Fruit fly (Drosophila melanogaster) whole organism, embryonic: ENCODE measurements around the gene CG9928.
A peak's percentile ranks its signal among the peaks of the same experiment; 100 is the strongest.

Source experiments
- Aef1 ChIP-seq: fragments of 200-800 bp; sonication (Bioruptor generic); IDR thresholded peaks from 3 replicates; pipeline ENCODE4 v1.3.6; 2022; ENCODE audit warnings: missing biosample characterization, missing genetic modification characterization
- Atf6 ChIP-seq: fragments of 200-800 bp; sonication (Bioruptor generic); IDR thresholded peaks from 2 replicates; pipeline ENCODE4 v1.3.6; 2022; ENCODE audit warnings: missing biosample characterization, missing genetic modification characterization
- Blimp-1 ChIP-seq: fragments of 200-800 bp; sonication (Bioruptor generic); optimal IDR thresholded peaks from 3 replicates; lab custom pipeline; 2018; ENCODE audit warnings: missing biosample characterization, missing genetic modification characterization, mild to moderate bottlenecking, moderate library complexity, missing genetic modification reagents
- CG10267 ChIP-seq: fragments of 200-800 bp; sonication (Bioruptor generic); optimal IDR thresholded peaks from 2 replicates; lab custom pipeline; 2018; ENCODE audit warnings: missing biosample characterization, mild to moderate bottlenecking, missing genetic modification characterization, moderate library complexity
- CG13287 ChIP-seq: fragments of 200-800 bp; sonication (Bioruptor generic); IDR thresholded peaks from 2 replicates; pipeline ENCODE4 v1.3.6; 2022; ENCODE audit warnings: missing biosample characterization, missing genetic modification characterization; ENCODE audit not compliant: partially characterized antibody
- CG17385 ChIP-seq: fragments of 200-800 bp; sonication (Bioruptor generic); optimal IDR thresholded peaks from 3 replicates; lab custom pipeline; 2018; ENCODE audit warnings: missing biosample characterization, mild to moderate bottlenecking, missing genetic modification characterization
- CG17802 ChIP-seq: fragments of 200-800 bp; sonication (Bioruptor generic); optimal IDR thresholded peaks from 2 replicates; lab custom pipeline; 2018; ENCODE audit warnings: missing biosample characterization, mild to moderate bottlenecking, missing genetic modification characterization, moderate library complexity
- CG1792 ChIP-seq: fragments of 200-800 bp; sonication (Bioruptor generic); optimal IDR thresholded peaks from 2 replicates; lab custom pipeline; 2016; ENCODE audit warnings: missing biosample characterization, missing genetic modification characterization
- CG18764 ChIP-seq: fragments of 200-800 bp; sonication (Bioruptor generic); optimal IDR thresholded peaks from 3 replicates; lab custom pipeline; 2016; ENCODE audit warnings: missing biosample characterization, missing genetic modification characterization
- CG30431 ChIP-seq: fragments of 200-800 bp; sonication (Bioruptor generic); optimal IDR thresholded peaks from 2 replicates; lab custom pipeline; 2017; ENCODE audit warnings: missing biosample characterization, missing genetic modification characterization
- CG34422 ChIP-seq: fragments of 200-800 bp; sonication (Bioruptor generic); IDR thresholded peaks from 3 replicates; pipeline ENCODE4 v1.3.6; 2022; ENCODE audit warnings: missing biosample characterization, missing genetic modification characterization
- CG3726 ChIP-seq: fragments of 200-800 bp; sonication (Bioruptor generic); IDR thresholded peaks from 3 replicates; pipeline ENCODE4, ENCODE4 v1.3.6; 2022; ENCODE audit warnings: missing biosample characterization, missing genetic modification characterization
- CG7372 ChIP-seq: fragments of 200-800 bp; sonication (Bioruptor generic); IDR thresholded peaks from 2 replicates; pipeline ENCODE4 v1.3.6; 2022; ENCODE audit warnings: missing biosample characterization, missing genetic modification characterization
- CG7786 ChIP-seq: fragments of 200-800 bp; sonication (Bioruptor generic); optimal IDR thresholded peaks from 2 replicates; lab custom pipeline; 2016; ENCODE audit warnings: missing biosample characterization, missing genetic modification characterization
- CG8944 ChIP-seq: fragments of 200-800 bp; sonication (Bioruptor generic); optimal IDR thresholded peaks from 3 replicates; lab custom pipeline; 2016; ENCODE audit warnings: missing biosample characterization, missing genetic modification characterization
- Dad ChIP-seq: fragments of 200-800 bp; sonication (Bioruptor generic); optimal IDR thresholded peaks from 3 replicates; lab custom pipeline; 2016; ENCODE audit warnings: missing biosample characterization, missing genetic modification characterization
- Ets65A ChIP-seq: fragments of 200-800 bp; sonication (Bioruptor generic); peaks from one replicate; lab custom pipeline; 2016; ENCODE audit warnings: missing biosample characterization, missing genetic modification characterization
- Fer1 ChIP-seq: fragments of 200-800 bp; sonication (Bioruptor generic); optimal IDR thresholded peaks from 2 replicates; lab custom pipeline; 2017; ENCODE audit warnings: missing biosample characterization, mild to moderate bottlenecking, missing genetic modification characterization
- HHEX ChIP-seq: fragments of 200-800 bp; sonication (Bioruptor generic); optimal IDR thresholded peaks from 3 replicates; lab custom pipeline; 2017; ENCODE audit warnings: missing biosample characterization, mild to moderate bottlenecking, missing genetic modification characterization, missing genetic modification reagents
- Jarid2 ChIP-seq: fragments of 200-800 bp; sonication (Bioruptor generic); optimal IDR thresholded peaks from 3 replicates; lab custom pipeline; 2017; ENCODE audit warnings: mild to moderate bottlenecking, missing biosample characterization, missing genetic modification reagents, missing genetic modification characterization
- Ptx1 ChIP-seq: fragments of 200-800 bp; sonication (Bioruptor generic); IDR thresholded peaks from 2 replicates; pipeline ENCODE4 v1.3.6; 2022; ENCODE audit warnings: missing biosample characterization, missing genetic modification characterization
- Sox102F ChIP-seq: fragments of 200-800 bp; sonication (Bioruptor generic); optimal IDR thresholded peaks from 2 replicates; lab custom pipeline; 2018; ENCODE audit warnings: missing biosample characterization, mild to moderate bottlenecking, missing genetic modification characterization, moderate library complexity
- Trl ChIP-seq, 3 experiments: fragments of >200 bp in 2 of 3; fragments of 200-800 bp in 1 of 3; sonication (Bioruptor generic) in 1 of 3; optimal IDR thresholded peaks; 2 replicates in 1 of 3; 3 replicates in 2 of 3; lab custom pipeline; 2016 to 2017; ENCODE audit warnings: missing biosample characterization in 1 of 3, missing genetic modification characterization in 1 of 3
- Vsx1 ChIP-seq: fragments of 200-800 bp; sonication (Bioruptor generic); optimal IDR thresholded peaks from 2 replicates; lab custom pipeline; 2017; ENCODE audit warnings: missing biosample characterization, mild to moderate bottlenecking, missing genetic modification characterization, missing genetic modification reagents
- ase ChIP-seq: fragments of 200-800 bp; sonication (Bioruptor generic); IDR thresholded peaks from 3 replicates; pipeline ENCODE4 v1.3.6; 2022; ENCODE audit warnings: missing biosample characterization, missing genetic modification characterization
- cas ChIP-seq: fragments of 200-800 bp; sonication (Bioruptor generic); IDR thresholded peaks from 2 replicates; pipeline ENCODE4 v1.3.6; 2022; ENCODE audit warnings: missing biosample characterization, missing genetic modification characterization
- chinmo ChIP-seq: fragments of 200-800 bp; sonication (Bioruptor generic); IDR thresholded peaks from 4 replicates; pipeline ENCODE4 v1.3.6; 2022; ENCODE audit warnings: missing biosample characterization, missing genetic modification characterization; ENCODE audit not compliant: partially characterized antibody
- corto ChIP-seq: fragments of 200-800 bp; sonication (Bioruptor generic); optimal IDR thresholded peaks from 2 replicates; lab custom pipeline; 2016; ENCODE audit warnings: missing biosample characterization, mild to moderate bottlenecking, missing genetic modification characterization, moderate library complexity
- dmrt99B ChIP-seq: fragments of 200-800 bp; sonication (Bioruptor generic); optimal IDR thresholded peaks from 2 replicates; lab custom pipeline; 2018; ENCODE audit warnings: missing biosample characterization, mild to moderate bottlenecking, missing genetic modification characterization, moderate library complexity
- fd64A ChIP-seq: fragments of 200-800 bp; sonication (Bioruptor generic); optimal IDR thresholded peaks from 3 replicates; lab custom pipeline; 2018; ENCODE audit warnings: missing biosample characterization, mild to moderate bottlenecking, missing genetic modification characterization
- hkb ChIP-seq, 2 experiments: fragments of 200-800 bp in 1 of 2; fragments of >200 bp in 1 of 2; sonication (Bioruptor generic) in 1 of 2; IDR thresholded peaks in 1 of 2; optimal IDR thresholded peaks in 1 of 2; 2 replicates each; pipeline versions ENCODE4 v1.3.6 to Lab custom; 2017 to 2022; ENCODE audit warnings: missing biosample characterization in 1 of 2, missing genetic modification characterization in 1 of 2
- kay ChIP-seq: fragments of 200-800 bp; sonication (Bioruptor generic); optimal IDR thresholded peaks from 2 replicates; lab custom pipeline; 2016; ENCODE audit warnings: missing biosample characterization, missing genetic modification characterization
- ken ChIP-seq: fragments of 200-800 bp; sonication (Bioruptor generic); IDR thresholded peaks from 3 replicates; pipeline ENCODE4 v1.3.6; 2022; ENCODE audit warnings: missing biosample characterization, missing genetic modification characterization
- klu ChIP-seq: fragments of 200-800 bp; sonication (Bioruptor generic); IDR thresholded peaks from 2 replicates; pipeline ENCODE4 v1.3.6; 2022; ENCODE audit warnings: missing biosample characterization, missing genetic modification characterization
- kni ChIP-seq: fragments of 200-800 bp; sonication (Bioruptor generic); optimal IDR thresholded peaks from 3 replicates; lab custom pipeline; 2017; ENCODE audit warnings: mild to moderate bottlenecking, missing biosample characterization, missing genetic modification reagents, missing genetic modification characterization
- lov ChIP-seq, 2 experiments: fragments of 200-800 bp in 1 of 2; fragments of >200 bp in 1 of 2; sonication (Bioruptor generic) in 1 of 2; IDR thresholded peaks in 1 of 2; optimal IDR thresholded peaks in 1 of 2; 2 replicates in 1 of 2; 3 replicates in 1 of 2; pipeline versions ENCODE4 v1.3.6 to Lab custom; 2017 to 2022; ENCODE audit warnings: missing biosample characterization in 1 of 2, missing genetic modification characterization in 1 of 2
- otp ChIP-seq: fragments of 200-800 bp; sonication (Bioruptor generic); IDR thresholded peaks from 3 replicates; pipeline ENCODE4, ENCODE4 v1.3.6; 2022; ENCODE audit warnings: missing biosample characterization, missing genetic modification characterization
- pros ChIP-seq: fragments of 200-800 bp; sonication (Bioruptor generic); optimal IDR thresholded peaks from 3 replicates; lab custom pipeline; 2019; ENCODE audit warnings: missing biosample characterization, mild to moderate bottlenecking, missing genetic modification characterization, moderate library complexity
- repo ChIP-seq: fragments of 200-800 bp; sonication (Bioruptor generic); optimal IDR thresholded peaks from 2 replicates; lab custom pipeline; 2016; ENCODE audit warnings: missing biosample characterization, missing genetic modification characterization
- ro ChIP-seq: fragments of 200-800 bp; sonication (Bioruptor generic); IDR thresholded peaks from 2 replicates; pipeline ENCODE4 v1.3.6; 2022; ENCODE audit warnings: missing biosample characterization, missing genetic modification characterization
- sim ChIP-seq: fragments of 200-800 bp; sonication (Bioruptor generic); IDR thresholded peaks from 2 replicates; pipeline ENCODE4 v1.3.6; 2022; ENCODE audit warnings: missing biosample characterization, missing genetic modification characterization
- slp2 ChIP-seq: fragments of 200-800 bp; sonication (Bioruptor generic); optimal IDR thresholded peaks from 2 replicates; lab custom pipeline; 2016; ENCODE audit warnings: missing biosample characterization, missing genetic modification characterization
- sug ChIP-seq: fragments of 200-800 bp; optimal IDR thresholded peaks from 2 replicates; lab custom pipeline; 2019; ENCODE audit warnings: missing biosample characterization, mild to moderate bottlenecking, missing genetic modification characterization, moderate library complexity
- tna ChIP-seq: fragments of 200-800 bp; sonication (Bioruptor generic); IDR thresholded peaks from 2 replicates; pipeline ENCODE4 v1.3.6; 2022; ENCODE audit warnings: missing biosample characterization, missing genetic modification characterization; ENCODE audit not compliant: partially characterized antibody
- unc-4 ChIP-seq: fragments of 200-800 bp; sonication (Bioruptor generic); IDR thresholded peaks from 2 replicates; pipeline ENCODE4 v1.3.6; 2022; ENCODE audit warnings: missing biosample characterization, missing genetic modification characterization; ENCODE audit not compliant: partially characterized antibody

CG9928 gene

dm6 chr2L:13176701-13177249, 34.1 kb upstream of the CG9928 start, which contains the start of the genes Sfmbt and CG5439 (continued):
- TF ChIP-seq CG8944 (GFP tag; lab: Kevin White, UChicago) (peak; percentile 72), CG3726 (GFP tag; lab: Robert Waterston, UW) (no peak), cas (peak; percentile 44; the same call in 1 of the 2 replicates), repo (peak; percentile 43), Fer1 (GFP tag; lab: Kevin White, UChicago) (peak; percentile 73), CG18764 (peak; percentile 46), fd64A (GFP tag; lab: Kevin White, UChicago) (no peak), dmrt99B (tag; lab: Kevin White, UChicago) (no peak), unc-4 (peak; percentile 33), CG7786 (GFP tag; lab: Kevin White, UChicago) (peak; percentile 77)
- TF ChIP-seq, all 482 proteins: peak for 301

dm6 chr2L:13176123-13176522, 33.4 kb upstream of the CG9928 start, which contains the start of gene CG43925:
Gene CG43925 (plus strand): TSS chr2L:13176423.
- TF ChIP-seq ken (0 out of 3 replicates have a peak, but pooled peaks have one; percentile 23), Aef1 (no peak)

- no peak for TF ChIP-seq Sox102F
- no peak for TF ChIP-seq CG10267 (tag; lab: Kevin White, UChicago)
- TF ChIP-seq CG3726 (GFP tag; lab: Robert Waterston, UW), result no peak
- peak; percentile 51; the same call in 1 of the 4 replicates for TF ChIP-seq chinmo (GFP tag; lab: Robert Waterston, UW)
- no peak for TF ChIP-seq lov (optimal IDR thresholded peaks at IDR 0.05; lab: Kevin White, UChicago)
- TF ChIP-seq lov (GFP tag; IDR thresholded peaks at IDR 0.05; lab: Robert Waterston, UW), result no peak
- no peak for TF ChIP-seq CG30431 (GFP tag; lab: Kevin White, UChicago)
- TF ChIP-seq pros, result no peak
- TF ChIP-seq klu (GFP tag; lab: Robert Waterston, UW), result no peak
- no peak for TF ChIP-seq kni (GFP tag; lab: Kevin White, UChicago)
- no peak for TF ChIP-seq ro (GFP tag; lab: Robert Waterston, UW)
- TF ChIP-seq HHEX (GFP tag; lab: Kevin White, UChicago), result no peak
- TF ChIP-seq sug (tag; lab: Kevin White, UChicago), result no peak
- no peak for TF ChIP-seq otp
- no peak for TF ChIP-seq repo
- TF ChIP-seq CG17802 (tag; lab: Kevin White, UChicago), result no peak
- no peak for TF ChIP-seq Atf6 (GFP tag; lab: Robert Waterston, UW)
- no peak for TF ChIP-seq corto
- no peak for TF ChIP-seq Ets65A (GFP tag; lab: Kevin White, UChicago)
- peak; percentile 63; the same call in 1 of the 3 replicates for TF ChIP-seq CG34422
- no peak for TF ChIP-seq Ptx1 (GFP tag; lab: Robert Waterston, UW)
- TF ChIP-seq hkb (optimal IDR thresholded peaks at IDR 0.05; lab: Kevin White, UChicago), result no peak
- TF ChIP-seq hkb (GFP tag; IDR thresholded peaks at IDR 0.05; lab: Robert Waterston, UW), result peak; percentile 17; the same call in 1 of the 2 replicates
- TF ChIP-seq sim, result no peak
- peak; percentile 99 for TF ChIP-seq CG17385
- no peak for TF ChIP-seq Vsx1 (GFP tag; lab: Kevin White, UChicago)
- no peak for TF ChIP-seq ase (GFP tag; lab: Robert Waterston, UW)
- TF ChIP-seq kay, result no peak
- TF ChIP-seq CG1792 (GFP tag; lab: Kevin White, UChicago), result no peak
- TF ChIP-seq slp2 (GFP tag; lab: Kevin White, UChicago), result no peak
- no peak for TF ChIP-seq Blimp-1 (GFP tag; lab: Kevin White, UChicago)
- no peak for TF ChIP-seq tna (GFP tag; lab: Robert Waterston, UW)
- peak; percentile 66; the same call in 1 of the 2 replicates for TF ChIP-seq CG13287 (GFP tag; lab: Robert Waterston, UW)
- no peak for TF ChIP-seq Dad (GFP tag; lab: Kevin White, UChicago)
- TF ChIP-seq Trl (optimal IDR thresholded peaks at IDR 0.05; lab: Kevin White, UChicago), result peak; percentile 74 to 93
- TF ChIP-seq Trl (GFP tag; optimal IDR thresholded peaks at IDR 0.05; lab: Kevin White, UChicago), result no peak
- TF ChIP-seq Jarid2, result no peak
- no peak for TF ChIP-seq CG7372 (GFP tag; lab: Robert Waterston, UW)
These were observed 23.2 kb upstream of the CG9928 start, which contains the start of gene DnaJ-H for dm6 chr2L:13165802-13166347. Gene DnaJ-H (minus strand): TSS chr2L:13166072.
